Worm (Caenorhabditis elegans): ENCODE data around the gene F17C11.12.
A peak's percentile ranks its signal among the peaks of the same experiment; 100 is the strongest.

Gene F17C11.12

DNA sequence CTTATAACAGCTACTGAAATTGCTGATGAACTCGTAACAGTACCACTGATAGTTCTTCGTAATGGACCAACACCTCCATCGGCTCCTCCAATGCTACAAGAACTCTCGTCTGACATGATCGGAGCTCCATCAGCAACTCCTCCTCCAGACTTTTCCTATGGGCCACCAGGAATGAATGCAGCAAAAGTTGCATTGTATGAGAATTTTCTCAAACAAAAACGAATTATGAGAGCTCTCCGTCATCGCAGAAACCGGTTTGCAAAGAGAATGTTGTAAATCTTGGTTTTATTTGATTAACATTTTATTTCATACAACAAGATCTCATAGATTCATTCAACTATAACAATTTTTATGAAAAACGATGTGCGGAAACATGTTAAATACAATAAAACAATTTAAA, 49.2 kb downstream of the F17C11.12 start (continued):
- TF ChIP-seq duxl-1 (tag; optimal IDR thresholded peaks at IDR 0.05; ENCODE audit: poor library complexity) (no peak), mdl-1 (tag; optimal IDR thresholded peaks at IDR 0.05) (no peak), nhr-102 (tag; optimal IDR thresholded peaks at IDR 0.05) (peak; percentile 66), tag-97 (GFP tag; IDR thresholded peaks at IDR 0.05) (no peak), dmd-8 (GFP tag; IDR thresholded peaks at IDR 0.05) (no peak), nhr-25 (tag; optimal IDR thresholded peaks at IDR 0.05; ENCODE audit: borderline replicate concordance, insufficient read depth) (no peak), daf-16 (GFP tag; optimal IDR thresholded peaks at IDR 0.05) (no peak), daf-16 (tag; optimal IDR thresholded peaks at IDR 0.05) (peak; percentile 27), zag-1 (tag; optimal IDR thresholded peaks at IDR 0.05) (no peak), egl-27 (tag; optimal IDR thresholded peaks at IDR 0.05) (no peak), Y75B8A.6 (GFP tag; IDR thresholded peaks at IDR 0.05) (peak; percentile 61; the same call in 1 of the 2 replicates), lin-29 (GFP tag; IDR thresholded peaks at IDR 0.05) (0 out of 2 replicates have a peak, but pooled peaks have one; percentile 11), zfp-3 (GFP tag; conservative IDR thresholded peaks at IDR 0.05) (peak; percentile 48; the same call in 1 of the 2 replicates), lim-7 (GFP tag; IDR thresholded peaks at IDR 0.05) (no peak), gei-8 (GFP tag; optimal IDR thresholded peaks at IDR 0.05) (peak; percentile 61), mes-2 (tag; optimal IDR thresholded peaks at IDR 0.05; ENCODE audit: poor library complexity, severe bottlenecking) (peak; percentile 42), vab-7 (GFP tag; IDR thresholded peaks at IDR 0.05) (no peak), snpc-4 (tag; optimal IDR thresholded peaks at IDR 0.05) (no peak)

DNA sequence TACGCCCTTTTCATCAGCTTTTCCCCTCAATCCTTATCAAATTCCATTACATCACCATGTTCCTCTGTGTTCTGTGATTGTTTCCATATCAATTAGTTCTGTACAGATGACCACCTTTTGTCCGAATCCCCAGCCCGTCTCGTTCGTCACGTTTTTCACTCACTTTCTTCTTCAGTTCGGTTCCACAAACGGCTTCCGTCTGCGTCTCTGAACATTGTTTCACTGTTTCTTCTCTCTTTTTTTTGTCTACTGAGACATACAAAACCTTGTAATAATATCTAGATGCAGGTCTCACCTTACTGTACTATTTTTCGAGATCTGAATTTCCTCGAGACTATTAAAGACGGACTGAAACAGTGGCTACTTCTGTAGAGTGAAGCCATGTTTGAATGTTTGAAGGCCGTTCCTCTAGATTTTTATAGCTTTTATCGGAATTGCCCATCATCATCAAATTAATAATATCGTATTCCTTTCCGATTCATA, 50.3 kb downstream of the F17C11.12 start, which contains the start of gene F32D8.3:
F32D8.3 (plus strand) TSS at position 433 of the 483 bp plus-strand sequence.
- TF ChIP-seq F44E2.7 (GFP tag; IDR thresholded peaks at IDR 0.05) (no peak), zip-11 (GFP tag; IDR thresholded peaks at IDR 0.05) (no peak), ztf-7 (tag; optimal IDR thresholded peaks at IDR 0.05) (no peak), madf-9 (GFP tag; conservative IDR thresholded peaks at IDR 0.05) (no peak), hlh-11 (tag; optimal IDR thresholded peaks at IDR 0.05) (peak; percentile 62), ZK337.2 (GFP tag; IDR thresholded peaks at IDR 0.05) (no peak), ztf-11 (tag; optimal IDR thresholded peaks at IDR 0.05) (no peak), sdz-12 (GFP tag; optimal IDR thresholded peaks at IDR 0.05) (no peak), aha-1 (tag) (peak; percentile 89), snpc-1.2 (GFP tag; IDR thresholded peaks at IDR 0.05) (no peak), lin-39 (tag; optimal IDR thresholded peaks at IDR 0.05) (no peak), vab-7 (GFP tag; IDR thresholded peaks at IDR 0.05) (no peak), daf-8 (GFP tag; IDR thresholded peaks at IDR 0.05) (no peak), nhr-48 (tag; optimal IDR thresholded peaks at IDR 0.05) (no peak), dpl-1 (GFP tag; optimal IDR thresholded peaks at IDR 0.05) (no peak), ces-1 (GFP tag; optimal IDR thresholded peaks at IDR 0.05) (no peak), ZK546.5 (tag; optimal IDR thresholded peaks at IDR 0.05) (no peak), egl-27 (tag; optimal IDR thresholded peaks at IDR 0.05) (no peak), fos-1 (tag; optimal IDR thresholded peaks at IDR 0.05) (no peak), ceh-28 (tag; optimal IDR thresholded peaks at IDR 0.05) (no peak), lin-1 (GFP tag; IDR thresholded peaks at IDR 0.05) (no peak), set-16 (GFP tag; IDR thresholded peaks at IDR 0.05) (no peak), unc-62 (GFP tag; optimal IDR thresholded peaks at IDR 0.05 in 1 of 2) (peak in 1 of 2 experiments; percentile 67), unc-62 (tag; optimal IDR thresholded peaks at IDR 0.05) (no peak), nhr-28 (tag; optimal IDR thresholded peaks at IDR 0.05) (peak; percentile 33), fkh-10 (GFP tag; optimal IDR thresholded peaks at IDR 0.05) (no peak), hif-1 (tag; optimal IDR thresholded peaks at IDR 0.05) (no peak), mdl-1 (tag; optimal IDR thresholded peaks at IDR 0.05) (peak in 1 of 2 experiments; percentile 52), ceh-44 (GFP tag; IDR thresholded peaks at IDR 0.05) (no peak), daf-16 (GFP tag; optimal IDR thresholded peaks at IDR 0.05) (no peak), daf-16 (tag; optimal IDR thresholded peaks at IDR 0.05) (no peak), ctbp-1 (GFP tag; IDR thresholded peaks at IDR 0.05) (no peak), gei-8 (GFP tag; optimal IDR thresholded peaks at IDR 0.05) (no peak), nhr-237 (tag; optimal IDR thresholded peaks at IDR 0.05) (no peak), lin-29 (GFP tag; IDR thresholded peaks at IDR 0.05) (no peak), unc-39 (tag; optimal IDR thresholded peaks at IDR 0.05) (no peak), snpc-4 (tag; optimal IDR thresholded peaks at IDR 0.05) (no peak), cey-2 (tag; optimal IDR thresholded peaks at IDR 0.05; ENCODE audit: borderline replicate concordance, insufficient read depth) (peak; percentile 62), D1046.2 (GFP tag; IDR thresholded peaks at IDR 0.05) (no peak), zfp-3 (GFP tag; conservative IDR thresholded peaks at IDR 0.05) (no peak)

Measured in whole organism, L4 larva.